Worm (Caenorhabditis elegans) whole organism, L4/young adult: ENCODE measurements around the gene cwc-15.

ENCODE experiments used
- W03F9.2 ChIP-seq: fragments of 150-350 bp; optimal IDR thresholded peaks from 2 replicates; lab custom pipeline; 2014; ENCODE audit warnings: missing biosample characterization, missing genetic modification characterization
- dao-5 ChIP-seq: sonication (generic microtip); optimal IDR thresholded peaks from 2 replicates; lab custom pipeline; 2016; ENCODE audit warnings: missing genotype, missing genetic modification characterization, moderate library complexity, missing compliant biosample characterization
- him-1 ChIP-seq: sonication (generic microtip); optimal IDR thresholded peaks from 2 replicates; lab custom pipeline; 2016; ENCODE audit warnings: missing genotype, missing genetic modification reagents, missing genetic modification characterization, missing compliant biosample characterization

The cwc-15 gene

ce11 chrV:16061993-16062392 is 38.8 kb downstream of the cwc-15 start, which contains the start of gene fbxa-100:
Gene fbxa-100 (minus strand): TSS chrV:16062093.
- TF ChIP-seq W03F9.2 (tag; lab: Kevin White, UChicago) = no peak
- TF ChIP-seq dao-5 (tag; lab: Kevin White, UChicago) = no peak
- no peak for TF ChIP-seq him-1

- TF ChIP-seq him-1 = no peak
- TF ChIP-seq W03F9.2 (tag; lab: Kevin White, UChicago) = no peak
- no peak for TF ChIP-seq dao-5 (tag; lab: Kevin White, UChicago)
Measured at ce11 chrV:16062788-16063187, 39.6 kb downstream of the cwc-15 start, which contains the start of gene F14H3.14. Gene F14H3.14 (minus strand): TSS chrV:16062888.

- no peak for TF ChIP-seq him-1
- TF ChIP-seq W03F9.2 (tag; lab: Kevin White, UChicago) = no peak
- no peak for TF ChIP-seq dao-5 (tag; lab: Kevin White, UChicago)
Measured at ce11 chrV:16068938-16069337, 45.8 kb downstream of the cwc-15 start, which contains the start of gene cyp-35D1. Gene cyp-35D1 (plus strand): TSS chrV:16069238.

ce11 chrV:16071167-16071566 is 48.0 kb downstream of the cwc-15 start, which contains the start of gene nhr-176:
Gene nhr-176 (plus strand): TSS chrV:16071325.
- no peak for TF ChIP-seq him-1
- no peak for TF ChIP-seq W03F9.2 (tag; lab: Kevin White, UChicago)
- TF ChIP-seq dao-5 (tag; lab: Kevin White, UChicago) = no peak
